Worm (Caenorhabditis elegans) whole organism, L1 larva: Measurements from ENCODE around the gene let-413.

Experiments used
- aly-2 ChIP-seq: fragments of 150-350 bp; optimal IDR thresholded peaks from 2 replicates; lab custom pipeline; 2014; ENCODE audit warnings: missing biosample characterization, missing genetic modification characterization
- ceh-82 ChIP-seq, 3 experiments: fragments of 150-350 bp in 1 of 3; sonication (generic microtip) in 2 of 3; optimal IDR thresholded peaks; 2 replicates each; lab custom pipeline; 2014 to 2017; ENCODE audit warnings: missing biosample characterization in 3 of 3, missing genetic modification characterization in 3 of 3
- hlh-17 ChIP-seq: fragments of 200-800 bp; sonication (Bioruptor generic); optimal IDR thresholded peaks from 2 replicates; lab custom pipeline; 2018; ENCODE audit warnings: missing genetic modification characterization, mild to moderate bottlenecking, missing compliant biosample characterization, moderate library complexity, borderline replicate concordance
- lin-15B ChIP-seq: fragments of 150-350 bp; sonication (generic microtip); optimal IDR thresholded peaks from 3 replicates; lab custom pipeline; 2014; ENCODE audit warnings: missing biosample characterization, missing genetic modification characterization
- lsy-2 ChIP-seq, 2 experiments: fragments of 150-350 bp; optimal IDR thresholded peaks; 2 replicates each; lab custom pipeline; 2014; ENCODE audit warnings: missing biosample characterization in 2 of 2, missing genetic modification characterization in 2 of 2
- mdl-1 ChIP-seq, 2 experiments: fragments of 150-350 bp; optimal IDR thresholded peaks; 2 replicates each; lab custom pipeline; 2014 to 2017; ENCODE audit warnings: missing biosample characterization in 2 of 2, missing genetic modification characterization in 2 of 2, inconsistent platforms in 1 of 2
- mef-2 ChIP-seq: fragments of 150-350 bp; optimal IDR thresholded peaks from 2 replicates; lab custom pipeline; 2014; ENCODE audit warnings: missing biosample characterization, missing genetic modification characterization
- nhr-28 ChIP-seq: fragments of 150-350 bp; optimal IDR thresholded peaks from 2 replicates; lab custom pipeline; 2014; ENCODE audit warnings: missing biosample characterization, missing genetic modification characterization
- nhr-90 ChIP-seq: sonication (generic microtip); optimal IDR thresholded peaks from 2 replicates; lab custom pipeline; 2016; ENCODE audit warnings: mild to moderate bottlenecking, missing genetic modification characterization, missing compliant biosample characterization; ENCODE audit not compliant: poor library complexity

ce11 chrV:7926784-7927183, 50.8 kb downstream of the let-413 start, which contains the start of gene srsx-6:
- TF ChIP-seq mef-2 (tag; lab: Kevin White, UChicago) (no peak), hlh-17 (GFP tag; lab: Kevin White, UChicago) (no peak), mdl-1 (tag; optimal IDR thresholded peaks at IDR 0.05; lab: Kevin White, UChicago) (no peak), ceh-82 (tag; optimal IDR thresholded peaks at IDR 0.05; lab: Kevin White, UChicago) (no peak), aly-2 (tag; lab: Kevin White, UChicago) (no peak), lsy-2 (tag; optimal IDR thresholded peaks at IDR 0.05; lab: Kevin White, UChicago) (no peak), nhr-90 (tag; lab: Kevin White, UChicago) (no peak), nhr-28 (no peak), lin-15B (tag; lab: Kevin White, UChicago) (no peak)
